Worm (Caenorhabditis elegans) whole organism, L4 larva: ENCODE measurements around the gene fbxb-49.

ENCODE experiments used
- T20F7.1 ChIP-seq: fragments of 200-800 bp; sonication (Bioruptor generic); optimal IDR thresholded peaks from 2 replicates; lab custom pipeline; 2018; ENCODE audit warnings: mild to moderate bottlenecking, missing genetic modification characterization, missing compliant biosample characterization
- T26A8.4 ChIP-seq: fragments of 200-800 bp; sonication (Bioruptor generic); IDR thresholded peaks from 2 replicates; pipeline ENCODE4 v1.3.6; 2022; ENCODE audit warnings: missing genetic modification characterization, missing compliant biosample characterization
- aha-1 ChIP-seq: fragments of 150-350 bp; peaks from one replicate; lab custom pipeline; 2014; ENCODE audit warnings: missing biosample characterization, missing genetic modification characterization
- aly-2 ChIP-seq: sonication (generic microtip); optimal IDR thresholded peaks from 2 replicates; lab custom pipeline; 2018; ENCODE audit warnings: missing biosample characterization, missing genetic modification characterization
- ama-1 ChIP-seq: fragments of 150-350 bp; optimal IDR thresholded peaks from 2 replicates; lab custom pipeline; 2014; ENCODE audit warnings: inconsistent platforms, mixed read lengths
- ceh-28 ChIP-seq: fragments of 150-350 bp; optimal IDR thresholded peaks from 2 replicates; lab custom pipeline; 2014; ENCODE audit warnings: missing biosample characterization, missing genetic modification reagents, missing genetic modification characterization
- ceh-32 ChIP-seq: sonication (generic microtip); optimal IDR thresholded peaks from 2 replicates; lab custom pipeline; 2016; ENCODE audit warnings: mild to moderate bottlenecking, missing genetic modification characterization, missing compliant biosample characterization; ENCODE audit not compliant: poor library complexity
- ceh-44 ChIP-seq: fragments of 200-800 bp; sonication (Bioruptor generic); IDR thresholded peaks from 2 replicates; pipeline ENCODE4 v1.3.6; 2022; ENCODE audit warnings: missing genetic modification reagents, missing genetic modification characterization, missing compliant biosample characterization
- ceh-62 ChIP-seq: sonication (generic microtip); optimal IDR thresholded peaks from 2 replicates; lab custom pipeline; 2017; ENCODE audit warnings: missing biosample characterization, missing genetic modification characterization
- ceh-82 ChIP-seq: sonication (generic microtip); optimal IDR thresholded peaks from 2 replicates; lab custom pipeline; 2017; ENCODE audit warnings: missing biosample characterization, missing genetic modification characterization
- ces-1 ChIP-seq: fragments of 150-350 bp; sonication (generic microtip); optimal IDR thresholded peaks from 4 replicates; lab custom pipeline; 2014; ENCODE audit warnings: missing biosample characterization, missing genetic modification reagents, missing genetic modification characterization
- cey-2 ChIP-seq: sonication (generic microtip); optimal IDR thresholded peaks from 3 replicates; lab custom pipeline; 2017; ENCODE audit warnings: missing genetic modification characterization, mild to moderate bottlenecking, missing compliant biosample characterization, antibody characterized with exemption, borderline replicate concordance; ENCODE audit not compliant: insufficient read depth
- daf-16 ChIP-seq, 3 experiments: sonication (generic microtip); optimal IDR thresholded peaks; 2 replicates each; lab custom pipeline; 2016 to 2017; ENCODE audit warnings: missing genetic modification characterization in 3 of 3, missing genetic modification reagents in 3 of 3, mild to moderate bottlenecking in 2 of 3, missing compliant biosample characterization in 2 of 3, missing biosample characterization in 1 of 3, moderate library complexity in 1 of 3
- daf-8 ChIP-seq: fragments of 200-800 bp; sonication (Bioruptor generic); IDR thresholded peaks from 2 replicates; pipeline ENCODE4 v1.3.6; 2022; ENCODE audit warnings: missing genetic modification characterization, missing compliant biosample characterization
- dmd-6 ChIP-seq: fragments of 200-800 bp; sonication (Bioruptor generic); IDR thresholded peaks from 2 replicates; pipeline ENCODE4 v1.3.6; 2022; ENCODE audit warnings: missing genetic modification reagents, missing genetic modification characterization, missing compliant biosample characterization
- egl-27 ChIP-seq: sonication (generic microtip); optimal IDR thresholded peaks from 3 replicates; lab custom pipeline; 2017; ENCODE audit warnings: missing biosample characterization, missing genetic modification reagents, missing genetic modification characterization
- fos-1 ChIP-seq: fragments of 150-350 bp; optimal IDR thresholded peaks from 2 replicates; lab custom pipeline; 2014; ENCODE audit warnings: missing biosample characterization, missing genetic modification characterization
- hlh-11 ChIP-seq: fragments of 200-800 bp; sonication (Bioruptor generic); optimal IDR thresholded peaks from 2 replicates; lab custom pipeline; 2018; ENCODE audit warnings: mild to moderate bottlenecking, missing genetic modification characterization, missing compliant biosample characterization
- hmg-1.1 ChIP-seq: fragments of 200-800 bp; sonication (Bioruptor generic); IDR thresholded peaks from 2 replicates; pipeline ENCODE4 v1.3.6; 2022; ENCODE audit warnings: missing genetic modification reagents, missing genetic modification characterization, missing compliant biosample characterization
- jun-1 ChIP-seq: fragments of 150-350 bp; optimal IDR thresholded peaks from 2 replicates; lab custom pipeline; 2014; ENCODE audit warnings: missing biosample characterization, missing genetic modification reagents, missing genetic modification characterization
- lin-13 ChIP-seq: fragments of 150-350 bp; optimal IDR thresholded peaks from 2 replicates; lab custom pipeline; 2014; ENCODE audit warnings: missing biosample characterization, missing genetic modification reagents, missing genetic modification characterization
- lin-39 ChIP-seq: fragments of 150-350 bp; optimal IDR thresholded peaks from 2 replicates; lab custom pipeline; 2014; ENCODE audit warnings: missing biosample characterization, missing genetic modification reagents, missing genetic modification characterization
- lir-3 ChIP-seq: sonication (generic microtip); optimal IDR thresholded peaks from 2 replicates; lab custom pipeline; 2016; ENCODE audit warnings: mild to moderate bottlenecking, missing genetic modification characterization, missing compliant biosample characterization
- madf-9 ChIP-seq: fragments of 200-800 bp; sonication (Bioruptor generic); conservative IDR thresholded peaks from 2 replicates; pipeline ENCODE4 v1.3.6; 2022; ENCODE audit warnings: missing genetic modification reagents, missing genetic modification characterization, missing compliant biosample characterization
- mes-2 ChIP-seq: sonication (generic microtip); optimal IDR thresholded peaks from 2 replicates; lab custom pipeline; 2016; ENCODE audit warnings: missing genotype, mild to moderate bottlenecking, missing genetic modification characterization, missing compliant biosample characterization; ENCODE audit not compliant: poor library complexity, severe bottlenecking
- mxl-2 ChIP-seq: fragments of 200-800 bp; sonication (Bioruptor generic); conservative IDR thresholded peaks from 2 replicates; pipeline ENCODE4 v1.3.6; 2022; ENCODE audit warnings: missing genetic modification reagents, missing genetic modification characterization, missing compliant biosample characterization
- nhr-10 ChIP-seq: fragments of 150-350 bp; optimal IDR thresholded peaks from 2 replicates; lab custom pipeline; 2014; ENCODE audit warnings: missing biosample characterization, missing genetic modification characterization
- nhr-11 ChIP-seq: fragments of 150-350 bp; optimal IDR thresholded peaks from 2 replicates; lab custom pipeline; 2014; ENCODE audit warnings: missing biosample characterization, missing genetic modification characterization
- nhr-111 ChIP-seq: fragments of 200-800 bp; sonication (Bioruptor generic); optimal IDR thresholded peaks from 2 replicates; lab custom pipeline; 2018; ENCODE audit warnings: mild to moderate bottlenecking, missing genetic modification characterization, missing compliant biosample characterization
- nhr-25 ChIP-seq: sonication (generic microtip); optimal IDR thresholded peaks from 2 replicates; lab custom pipeline; 2017; ENCODE audit warnings: missing genetic modification characterization, mild to moderate bottlenecking, missing compliant biosample characterization, antibody characterized with exemption, moderate library complexity, borderline replicate concordance; ENCODE audit not compliant: insufficient read depth
- nhr-41 ChIP-seq: fragments of 200-800 bp; sonication (Bioruptor generic); IDR thresholded peaks from 2 replicates; pipeline ENCODE4 v1.3.6; 2022; ENCODE audit warnings: missing genetic modification reagents, missing genetic modification characterization, missing compliant biosample characterization
- nhr-76 ChIP-seq: fragments of 150-350 bp; optimal IDR thresholded peaks from 2 replicates; lab custom pipeline; 2014; ENCODE audit warnings: missing biosample characterization, missing genetic modification characterization
- rbr-2 ChIP-seq: sonication (generic microtip); optimal IDR thresholded peaks from 2 replicates; lab custom pipeline; 2016; ENCODE audit warnings: missing genotype, missing genetic modification characterization, missing compliant biosample characterization
- saeg-2 ChIP-seq: fragments of 200-800 bp; sonication (Bioruptor generic); IDR thresholded peaks from 2 replicates; pipeline ENCODE4 v1.3.6; 2022; ENCODE audit warnings: missing genetic modification reagents, missing genetic modification characterization, missing compliant biosample characterization
- snpc-4 ChIP-seq: fragments of 150-350 bp; optimal IDR thresholded peaks from 2 replicates; lab custom pipeline; 2014; ENCODE audit warnings: missing biosample characterization, missing genetic modification characterization
- spr-3 ChIP-seq: fragments of 200-800 bp; sonication (Bioruptor generic); optimal IDR thresholded peaks from 2 replicates; lab custom pipeline; 2018; ENCODE audit warnings: mild to moderate bottlenecking, missing genetic modification characterization, missing compliant biosample characterization
- tag-97 ChIP-seq: fragments of 200-800 bp; sonication (Bioruptor generic); IDR thresholded peaks from 2 replicates; pipeline ENCODE4 v1.3.6; 2022; ENCODE audit warnings: missing genetic modification characterization, missing compliant biosample characterization
- unc-62 ChIP-seq, 3 experiments: fragments of 150-350 bp in 1 of 3; sonication (generic microtip); optimal IDR thresholded peaks in 2 of 3; peaks in 1 of 3; 1 replicate in 1 of 3; 2 replicates in 2 of 3; lab custom pipeline; 2014 to 2017; ENCODE audit warnings: missing biosample characterization in 3 of 3, missing genetic modification characterization in 3 of 3, missing genetic modification reagents in 3 of 3, missing genotype in 1 of 3
- zag-1 ChIP-seq: fragments of 150-350 bp; optimal IDR thresholded peaks from 2 replicates; lab custom pipeline; 2014; ENCODE audit warnings: missing biosample characterization, missing genetic modification characterization

Gene fbxb-49

DNA sequence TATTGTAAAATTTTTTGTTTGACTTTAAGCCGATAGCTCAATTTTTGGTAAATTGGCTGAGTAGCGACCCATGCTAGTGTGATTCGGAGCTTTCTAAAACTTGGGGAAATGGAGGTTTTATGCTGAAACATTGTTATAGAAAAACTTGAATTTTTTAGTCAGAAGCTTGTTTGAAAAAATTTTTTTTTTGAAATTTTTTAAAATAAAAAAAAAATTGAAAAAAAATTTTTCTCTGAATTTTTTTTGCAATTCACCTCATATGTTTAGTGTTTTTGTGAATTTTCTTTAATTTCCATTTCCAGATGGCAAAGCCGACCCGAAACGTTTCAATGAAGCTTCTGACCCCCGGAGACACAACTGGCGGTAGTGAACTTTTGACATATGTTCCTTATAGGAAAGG lies 39.3 kb upstream of the fbxb-49 start, which contains the start of gene Y51H7BR.4:
Gene Y51H7BR.4 (plus strand): TSS at position 301 of the 400 bp plus-strand sequence.
- TF ChIP-seq mxl-2 (GFP tag; lab: Robert Waterston, UW) = no peak
- TF ChIP-seq ceh-28 (tag; lab: Kevin White, UChicago) = no peak
- no peak for TF ChIP-seq zag-1
- no peak for TF ChIP-seq nhr-11
- TF ChIP-seq nhr-41 (GFP tag; lab: Robert Waterston, UW) = no peak
- TF ChIP-seq lir-3 (tag; lab: Kevin White, UChicago) = no peak

DNA sequence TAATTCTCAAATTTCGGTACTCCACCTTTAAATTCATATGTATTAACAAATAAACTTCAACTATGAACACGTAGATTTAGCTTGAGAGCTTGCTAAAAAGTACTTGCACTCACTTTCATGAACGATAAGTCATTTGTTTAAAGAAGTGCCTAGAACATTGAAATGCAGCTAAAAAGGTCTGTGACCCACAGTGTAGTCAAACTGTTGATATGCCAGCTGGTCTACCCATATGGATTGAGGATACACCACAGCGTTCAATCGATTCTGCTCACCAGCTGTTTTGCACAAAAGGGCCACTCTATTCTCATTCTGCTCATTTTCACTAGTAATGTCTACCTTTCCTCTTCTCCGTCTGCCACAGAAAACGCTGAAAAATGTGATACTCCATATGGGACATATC lies 32.4 kb upstream of the fbxb-49 start, which contains the start of gene fbxb-43:
Gene fbxb-43 (plus strand): TSS at position 301 of the 400 bp plus-strand sequence.
- TF ChIP-seq nhr-10 (tag; lab: Kevin White, UChicago) (no peak), nhr-76 (tag; lab: Kevin White, UChicago) (no peak), egl-27 (tag; lab: Kevin White, UChicago) (no peak), mes-2 (tag; lab: Kevin White, UChicago) (no peak), ces-1 (GFP tag; lab: Kevin White, UChicago) (no peak), ceh-44 (GFP tag; lab: Robert Waterston, UW) (no peak), saeg-2 (no peak), snpc-4 (tag; lab: Kevin White, UChicago) (no peak), rbr-2 (no peak), madf-9 (no peak), hlh-11 (tag; lab: Kevin White, UChicago) (no peak), ceh-82 (tag; lab: Kevin White, UChicago) (no peak), ama-1 (lab: Kevin White, UChicago) (no peak), aha-1 (tag; lab: Kevin White, UChicago) (no peak), nhr-25 (no peak), fos-1 (tag; lab: Kevin White, UChicago) (no peak), jun-1 (tag; lab: Kevin White, UChicago) (no peak)

DNA sequence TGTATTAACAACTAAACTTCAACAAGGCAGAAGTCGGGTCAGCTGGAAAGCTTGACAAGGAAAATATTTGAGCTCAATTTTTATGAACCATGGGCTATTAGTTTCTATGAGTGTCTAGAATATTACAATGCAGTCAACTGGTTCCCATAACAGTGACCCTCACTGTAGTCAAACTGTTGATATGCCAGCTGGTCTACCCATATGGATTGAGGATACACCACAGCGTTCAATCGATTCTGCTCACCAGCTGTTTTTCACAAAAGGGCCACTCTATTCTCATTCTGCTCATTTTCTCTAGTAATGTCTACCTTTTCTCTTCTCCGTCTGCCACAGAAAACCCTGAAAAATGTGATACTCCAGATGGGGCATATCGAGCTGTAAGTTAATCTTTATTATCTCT lies 31.0 kb upstream of the fbxb-49 start, which contains the start of gene fbxb-42:
Gene fbxb-42 (plus strand): TSS at position 301 of the 400 bp plus-strand sequence.
- TF ChIP-seq unc-62 (GFP tag; optimal IDR thresholded peaks at IDR 0.05 in 1 of 2; lab: Kevin White, UChicago) (peak in 1 of 2 experiments; percentile 27), unc-62 (tag; optimal IDR thresholded peaks at IDR 0.05; lab: Kevin White, UChicago) (no peak), ama-1 (lab: Kevin White, UChicago) (no peak)

DNA sequence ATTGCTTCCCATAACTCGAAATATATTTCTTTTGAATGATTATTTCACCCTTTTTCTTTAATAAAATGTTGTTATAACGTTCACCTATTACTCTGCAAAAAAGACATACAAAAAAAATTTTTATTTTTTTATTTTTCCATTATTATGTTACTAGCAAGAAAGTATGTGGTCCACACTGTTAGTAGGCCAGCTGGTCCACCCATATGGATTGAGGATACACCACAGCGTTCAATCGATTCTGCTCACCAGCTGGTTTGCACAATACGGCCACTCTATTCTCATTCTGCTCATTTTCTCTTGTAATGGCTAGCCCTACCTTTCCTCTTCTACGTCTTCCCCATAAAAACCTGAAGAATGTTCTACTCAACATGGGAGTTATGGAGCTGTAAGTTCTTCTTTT lies 29.7 kb upstream of the fbxb-49 start, which contains the start of gene fbxb-44:
Gene fbxb-44 (plus strand): TSS at position 301 of the 400 bp plus-strand sequence.
- TF ChIP-seq snpc-4 (tag; lab: Kevin White, UChicago) (no peak), dmd-6 (GFP tag; lab: Robert Waterston, UW) (no peak), spr-3 (GFP tag; lab: Kevin White, UChicago) (no peak), lin-39 (tag; lab: Kevin White, UChicago) (no peak), daf-16 (GFP tag; optimal IDR thresholded peaks at IDR 0.05; lab: Kevin White, UChicago) (no peak), daf-16 (tag; optimal IDR thresholded peaks at IDR 0.05; lab: Kevin White, UChicago) (no peak), nhr-41 (GFP tag; lab: Robert Waterston, UW) (no peak), ceh-32 (no peak), ceh-62 (tag; lab: Kevin White, UChicago) (no peak), T20F7.1 (no peak), nhr-111 (GFP tag; lab: Kevin White, UChicago) (no peak), T26A8.4 (GFP tag; lab: Robert Waterston, UW) (no peak), cey-2 (tag; lab: Kevin White, UChicago) (no peak), ama-1 (lab: Kevin White, UChicago) (no peak), hmg-1.1 (GFP tag; lab: Robert Waterston, UW) (no peak), lin-13 (no peak), tag-97 (GFP tag; lab: Robert Waterston, UW) (no peak), daf-8 (GFP tag; lab: Robert Waterston, UW) (no peak), aly-2 (no peak), nhr-10 (tag; lab: Kevin White, UChicago) (no peak)
